Worm (Caenorhabditis elegans) whole organism, L2 larva: Measurements from ENCODE around the gene tbb-1.

Experiments used
- Y55F3AM.14 ChIP-seq: fragments of 200-800 bp; sonication (Bioruptor generic); optimal IDR thresholded peaks from 2 replicates; lab custom pipeline; 2018; ENCODE audit warnings: mild to moderate bottlenecking, missing genetic modification characterization, missing compliant biosample characterization
- ZK546.5 ChIP-seq: sonication (generic microtip); optimal IDR thresholded peaks from 2 replicates; lab custom pipeline; 2017; ENCODE audit warnings: missing biosample characterization, missing genetic modification characterization
- ceh-16 ChIP-seq: fragments of 150-350 bp; optimal IDR thresholded peaks from 2 replicates; lab custom pipeline; 2014; ENCODE audit warnings: missing biosample characterization, missing genetic modification characterization
- ceh-82 ChIP-seq: fragments of 150-350 bp; optimal IDR thresholded peaks from 2 replicates; lab custom pipeline; 2014; ENCODE audit warnings: missing biosample characterization, missing genetic modification characterization
- dmd-4 ChIP-seq: sonication (generic microtip); optimal IDR thresholded peaks from 2 replicates; lab custom pipeline; 2017; ENCODE audit warnings: missing biosample characterization, missing genetic modification characterization
- egl-27 ChIP-seq: sonication (generic microtip); optimal IDR thresholded peaks from 3 replicates; lab custom pipeline; 2017; ENCODE audit warnings: missing biosample characterization, missing genetic modification reagents, missing genetic modification characterization
- elt-1 ChIP-seq: fragments of 150-350 bp; optimal IDR thresholded peaks from 2 replicates; lab custom pipeline; 2014; ENCODE audit warnings: missing biosample characterization, missing genetic modification characterization
- gmeb-1 ChIP-seq: fragments of 150-350 bp; optimal IDR thresholded peaks from 2 replicates; lab custom pipeline; 2014; ENCODE audit warnings: missing biosample characterization, missing genetic modification characterization
- lin-39 ChIP-seq: fragments of 150-350 bp; optimal IDR thresholded peaks from 2 replicates; lab custom pipeline; 2014; ENCODE audit warnings: missing biosample characterization, missing genetic modification reagents, missing genetic modification characterization
- nhr-237 ChIP-seq: fragments of 150-350 bp; optimal IDR thresholded peaks from 2 replicates; lab custom pipeline; 2014; ENCODE audit warnings: missing biosample characterization, missing genetic modification characterization
- nhr-77 ChIP-seq: fragments of 150-350 bp; optimal IDR thresholded peaks from 2 replicates; lab custom pipeline; 2014; ENCODE audit warnings: missing biosample characterization, missing genetic modification characterization
- snpc-4 ChIP-seq: fragments of 150-350 bp; optimal IDR thresholded peaks from 2 replicates; lab custom pipeline; 2014; ENCODE audit warnings: missing biosample characterization, missing genetic modification characterization
- unc-62 ChIP-seq: fragments of 150-350 bp; optimal IDR thresholded peaks from 2 replicates; lab custom pipeline; 2014; ENCODE audit warnings: missing biosample characterization, missing genetic modification reagents, missing genetic modification characterization
- ztf-4 ChIP-seq: fragments of 150-350 bp; optimal IDR thresholded peaks from 2 replicates; lab custom pipeline; 2014; ENCODE audit warnings: missing biosample characterization, missing genetic modification characterization

DNA sequence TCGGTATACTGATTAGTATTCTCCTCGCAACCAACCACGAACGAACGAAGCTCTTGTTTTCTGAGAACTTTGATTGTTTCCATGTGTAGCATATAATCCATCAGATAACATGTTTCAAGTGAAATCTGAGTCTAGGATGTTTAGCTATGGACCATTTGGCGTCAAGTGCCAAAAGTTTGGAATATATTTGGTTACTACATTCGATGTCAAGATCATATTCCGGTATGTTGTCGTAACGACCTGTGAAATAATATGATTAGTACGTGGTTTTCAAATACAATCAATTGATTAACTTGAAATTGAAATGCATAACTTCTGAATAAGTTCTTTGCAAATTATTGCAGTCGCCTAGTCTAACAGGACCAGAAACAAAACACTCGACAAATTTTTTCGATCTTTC is 51.2 kb downstream of the tbb-1 start, which contains the start of gene Y39A1A.17:
- TF ChIP-seq elt-1 (tag; lab: Kevin White, UChicago) = no peak
- TF ChIP-seq nhr-237 = no peak
- TF ChIP-seq ceh-82 (tag; lab: Kevin White, UChicago) = no peak
- no peak for TF ChIP-seq gmeb-1 (tag; lab: Kevin White, UChicago)
- no peak for TF ChIP-seq nhr-77
- TF ChIP-seq ZK546.5 = no peak
- TF ChIP-seq dmd-4 = no peak
- no peak for TF ChIP-seq unc-62 (GFP tag; lab: Kevin White, UChicago)
- TF ChIP-seq ztf-4 (tag; lab: Kevin White, UChicago) = no peak
- TF ChIP-seq ceh-16 = no peak
- no peak for TF ChIP-seq snpc-4
- no peak for TF ChIP-seq lin-39
- no peak for TF ChIP-seq egl-27 (tag; lab: Kevin White, UChicago)
- no peak for TF ChIP-seq Y55F3AM.14
